Fruit fly (Drosophila melanogaster) whole organism, embryonic: ENCODE measurements around the gene sqh.

Experiments
- Atf6 ChIP-seq: fragments of 200-800 bp; sonication (Bioruptor generic); IDR thresholded peaks from 2 replicates; pipeline ENCODE4 v1.3.6; 2022; ENCODE audit warnings: missing biosample characterization, missing genetic modification characterization
- B-H2 ChIP-seq: fragments of 200-800 bp; sonication (Bioruptor generic); optimal IDR thresholded peaks from 2 replicates; lab custom pipeline; 2018; ENCODE audit warnings: missing biosample characterization, mild to moderate bottlenecking, missing genetic modification characterization
- BEAF-32 ChIP-seq: fragments of 200-800 bp; sonication (Bioruptor generic); optimal IDR thresholded peaks from 3 replicates; lab custom pipeline; 2017; ENCODE audit warnings: missing biosample characterization, missing genetic modification characterization, mild to moderate bottlenecking, moderate library complexity, missing genetic modification reagents
- Bgb ChIP-seq: fragments of 200-800 bp; sonication (Bioruptor generic); IDR thresholded peaks from 2 replicates; pipeline ENCODE4 v1.3.6; 2022; ENCODE audit warnings: missing biosample characterization, missing genetic modification characterization; ENCODE audit not compliant: partially characterized antibody
- CG10147 ChIP-seq: fragments of 200-800 bp; sonication (Bioruptor generic); optimal IDR thresholded peaks from 2 replicates; lab custom pipeline; 2019; ENCODE audit warnings: missing biosample characterization, mild to moderate bottlenecking, missing genetic modification characterization, moderate library complexity
- CG10267 ChIP-seq: fragments of 200-800 bp; sonication (Bioruptor generic); optimal IDR thresholded peaks from 2 replicates; lab custom pipeline; 2018; ENCODE audit warnings: missing biosample characterization, mild to moderate bottlenecking, missing genetic modification characterization, moderate library complexity
- CG12391 ChIP-seq: fragments of 200-800 bp; sonication (Bioruptor generic); optimal IDR thresholded peaks from 3 replicates; lab custom pipeline; 2018; ENCODE audit warnings: missing biosample characterization, mild to moderate bottlenecking, missing genetic modification characterization, moderate library complexity
- CG12659 ChIP-seq: fragments of 200-800 bp; sonication (Bioruptor generic); optimal IDR thresholded peaks from 3 replicates; lab custom pipeline; 2017; ENCODE audit warnings: mild to moderate bottlenecking, missing biosample characterization, missing genetic modification reagents, missing genetic modification characterization
- CG13287 ChIP-seq: fragments of 200-800 bp; sonication (Bioruptor generic); IDR thresholded peaks from 2 replicates; pipeline ENCODE4 v1.3.6; 2022; ENCODE audit warnings: missing biosample characterization, missing genetic modification characterization; ENCODE audit not compliant: partially characterized antibody
- CG15514 ChIP-seq: fragments of 200-800 bp; sonication (Bioruptor generic); optimal IDR thresholded peaks from 3 replicates; lab custom pipeline; 2017; ENCODE audit warnings: missing biosample characterization, missing genetic modification characterization, mild to moderate bottlenecking, moderate library complexity, missing genetic modification reagents
- CG1603 ChIP-seq: fragments of 200-800 bp; sonication (Bioruptor generic); optimal IDR thresholded peaks from 2 replicates; lab custom pipeline; 2019; ENCODE audit warnings: missing biosample characterization, mild to moderate bottlenecking, missing genetic modification characterization, moderate library complexity
- CG17359 ChIP-seq: fragments of 200-800 bp; sonication (Bioruptor generic); optimal IDR thresholded peaks from 3 replicates; lab custom pipeline; 2018; ENCODE audit warnings: missing biosample characterization, mild to moderate bottlenecking, missing genetic modification characterization, moderate library complexity
- CG18011 ChIP-seq: fragments of 200-800 bp; sonication (Bioruptor generic); optimal IDR thresholded peaks from 2 replicates; lab custom pipeline; 2017; ENCODE audit warnings: missing biosample characterization, missing genetic modification characterization, mild to moderate bottlenecking, moderate library complexity, missing genotype
- CG18262 ChIP-seq: fragments of 200-800 bp; optimal IDR thresholded peaks from 3 replicates; lab custom pipeline; 2019; ENCODE audit warnings: missing biosample characterization, mild to moderate bottlenecking, missing genetic modification characterization, moderate library complexity
- CG2678 ChIP-seq: fragments of 200-800 bp; sonication (Bioruptor generic); optimal IDR thresholded peaks from 3 replicates; lab custom pipeline; 2019; ENCODE audit warnings: missing biosample characterization, mild to moderate bottlenecking, missing genetic modification characterization, moderate library complexity
- CG30020 ChIP-seq: fragments of 200-800 bp; optimal IDR thresholded peaks from 2 replicates; lab custom pipeline; 2019; ENCODE audit warnings: missing biosample characterization, mild to moderate bottlenecking, missing genetic modification characterization, moderate library complexity
- CG34422 ChIP-seq: fragments of 200-800 bp; sonication (Bioruptor generic); IDR thresholded peaks from 3 replicates; pipeline ENCODE4 v1.3.6; 2022; ENCODE audit warnings: missing biosample characterization, missing genetic modification characterization
- CG3995 ChIP-seq: fragments of 200-800 bp; sonication (Bioruptor generic); optimal IDR thresholded peaks from 3 replicates; lab custom pipeline; 2016; ENCODE audit warnings: missing biosample characterization, missing genetic modification characterization
- CG42726 ChIP-seq: fragments of 200-800 bp; sonication (Bioruptor generic); IDR thresholded peaks from 2 replicates; pipeline ENCODE4 v1.3.6; 2022; ENCODE audit warnings: missing biosample characterization, missing genetic modification characterization; ENCODE audit not compliant: partially characterized antibody
- CG7839 ChIP-seq: fragments of 200-800 bp; sonication (Bioruptor generic); optimal IDR thresholded peaks from 3 replicates; lab custom pipeline; 2018; ENCODE audit warnings: missing biosample characterization, mild to moderate bottlenecking, missing genetic modification characterization, moderate library complexity
- Camta ChIP-seq: fragments of 200-800 bp; sonication (Bioruptor generic); optimal IDR thresholded peaks from 2 replicates; lab custom pipeline; 2016; ENCODE audit warnings: missing biosample characterization, missing genetic modification characterization
- Dp ChIP-seq: fragments of 200-800 bp; sonication (Bioruptor generic); optimal IDR thresholded peaks from 2 replicates; lab custom pipeline; 2018; ENCODE audit warnings: missing biosample characterization, mild to moderate bottlenecking, missing genetic modification characterization, moderate library complexity
- Hr51 ChIP-seq, 2 experiments: fragments of 200-800 bp; sonication (Bioruptor generic); optimal IDR thresholded peaks; 2 replicates in 1 of 2; 3 replicates in 1 of 2; lab custom pipeline; 2016 to 2018; ENCODE audit warnings: missing biosample characterization in 2 of 2, missing genetic modification characterization in 2 of 2, mild to moderate bottlenecking in 1 of 2, moderate library complexity in 1 of 2
- MBD-R2 ChIP-seq: fragments of 200-800 bp; sonication (Bioruptor generic); IDR thresholded peaks from 2 replicates; pipeline ENCODE4 v1.3.6; 2022; ENCODE audit warnings: missing biosample characterization, missing genetic modification characterization
- MESR4 ChIP-seq: fragments of 200-800 bp; sonication (Bioruptor generic); optimal IDR thresholded peaks from 2 replicates; lab custom pipeline; 2018; ENCODE audit warnings: missing biosample characterization, mild to moderate bottlenecking, missing genetic modification characterization, moderate library complexity
- Med ChIP-seq: fragments of 200-800 bp; sonication (Bioruptor generic); peaks from one replicate; lab custom pipeline; 2016; ENCODE audit warnings: missing biosample characterization, missing genetic modification characterization, mild to moderate bottlenecking, inconsistent platforms, moderate library complexity
- Myb ChIP-seq: fragments of 200-800 bp; sonication (Bioruptor generic); optimal IDR thresholded peaks from 2 replicates; lab custom pipeline; 2016; ENCODE audit warnings: missing biosample characterization, missing genetic modification characterization
- Oli ChIP-seq: fragments of 200-800 bp; sonication (Bioruptor generic); optimal IDR thresholded peaks from 2 replicates; lab custom pipeline; 2018; ENCODE audit warnings: missing biosample characterization, mild to moderate bottlenecking, missing genetic modification characterization, moderate library complexity
- Pdp1 ChIP-seq, 2 experiments: fragments of 200-800 bp; sonication (Bioruptor generic); optimal IDR thresholded peaks; 3 replicates each; lab custom pipeline; 2016; ENCODE audit warnings: missing biosample characterization in 2 of 2, missing genetic modification characterization in 2 of 2, mild to moderate bottlenecking in 1 of 2, moderate library complexity in 1 of 2
- Scr ChIP-seq: fragments of 200-800 bp; sonication (Bioruptor generic); IDR thresholded peaks from 2 replicates; pipeline ENCODE4 v1.3.6; 2022; ENCODE audit warnings: missing biosample characterization, missing genetic modification characterization; ENCODE audit not compliant: partially characterized antibody
- TFAM ChIP-seq: fragments of 200-800 bp; sonication (Bioruptor generic); optimal IDR thresholded peaks from 2 replicates; lab custom pipeline; 2017; ENCODE audit warnings: missing biosample characterization, missing genetic modification characterization, inconsistent platforms
- YL-1 ChIP-seq: fragments of 200-800 bp; sonication (Bioruptor generic); optimal IDR thresholded peaks from 3 replicates; lab custom pipeline; 2017; ENCODE audit warnings: missing biosample characterization, mild to moderate bottlenecking, missing genetic modification characterization
- bigmax ChIP-seq: fragments of 200-800 bp; sonication (Bioruptor generic); optimal IDR thresholded peaks from 2 replicates; lab custom pipeline; 2018; ENCODE audit warnings: missing biosample characterization, mild to moderate bottlenecking, missing genetic modification characterization
- gro ChIP-seq: fragments of 200-800 bp; sonication (Bioruptor generic); optimal IDR thresholded peaks from 2 replicates; lab custom pipeline; 2016; ENCODE audit warnings: missing biosample characterization, missing genetic modification characterization
- hbn ChIP-seq: fragments of 200-800 bp; sonication (Bioruptor generic); IDR thresholded peaks from 2 replicates; pipeline ENCODE4 v1.3.6; 2022; ENCODE audit warnings: missing biosample characterization, missing genetic modification characterization; ENCODE audit not compliant: partially characterized antibody
- jigr1 ChIP-seq: fragments of 200-800 bp; sonication (Bioruptor generic); IDR thresholded peaks from 3 replicates; pipeline ENCODE4 v1.3.6; 2022; ENCODE audit warnings: missing biosample characterization, missing genetic modification characterization
- knrl ChIP-seq: fragments of 200-800 bp; sonication (Bioruptor generic); IDR thresholded peaks from 3 replicates; pipeline ENCODE4 v1.3.6; 2022; ENCODE audit warnings: missing biosample characterization, missing genetic modification characterization; ENCODE audit not compliant: partially characterized antibody
- lab ChIP-seq: fragments of 200-800 bp; sonication (Bioruptor generic); optimal IDR thresholded peaks from 3 replicates; lab custom pipeline; 2017; ENCODE audit warnings: missing biosample characterization, missing genetic modification characterization, mild to moderate bottlenecking, moderate library complexity, missing genetic modification reagents
- mam ChIP-seq: fragments of 200-800 bp; sonication (Bioruptor generic); optimal IDR thresholded peaks from 3 replicates; lab custom pipeline; 2016; ENCODE audit warnings: missing biosample characterization, missing genetic modification characterization
- mld ChIP-seq: fragments of 200-800 bp; sonication (Bioruptor generic); IDR thresholded peaks from 3 replicates; pipeline ENCODE4 v1.3.6; 2022; ENCODE audit warnings: missing biosample characterization, missing genetic modification characterization; ENCODE audit not compliant: partially characterized antibody
- nmo ChIP-seq: fragments of 200-800 bp; sonication (Bioruptor generic); optimal IDR thresholded peaks from 2 replicates; lab custom pipeline; 2018; ENCODE audit warnings: missing biosample characterization, mild to moderate bottlenecking, missing genetic modification characterization, moderate library complexity
- rib ChIP-seq: fragments of 200-800 bp; sonication (Bioruptor generic); IDR thresholded peaks from 2 replicates; pipeline ENCODE4 v1.3.6; 2022; ENCODE audit warnings: missing biosample characterization, missing genetic modification characterization
- sens ChIP-seq: fragments of 200-800 bp; sonication (Bioruptor generic); peaks from one replicate; lab custom pipeline; 2016; ENCODE audit warnings: missing biosample characterization, missing genetic modification characterization
- ssp ChIP-seq: fragments of 200-800 bp; sonication (Bioruptor generic); IDR thresholded peaks from 2 replicates; pipeline ENCODE4 v1.3.6; 2022; ENCODE audit warnings: missing biosample characterization, missing genetic modification characterization
- sug ChIP-seq: fragments of 200-800 bp; optimal IDR thresholded peaks from 2 replicates; lab custom pipeline; 2019; ENCODE audit warnings: missing biosample characterization, mild to moderate bottlenecking, missing genetic modification characterization, moderate library complexity
- tna ChIP-seq: fragments of 200-800 bp; sonication (Bioruptor generic); IDR thresholded peaks from 2 replicates; pipeline ENCODE4 v1.3.6; 2022; ENCODE audit warnings: missing biosample characterization, missing genetic modification characterization; ENCODE audit not compliant: partially characterized antibody
- trem ChIP-seq: fragments of 200-800 bp; optimal IDR thresholded peaks from 3 replicates; lab custom pipeline; 2019; ENCODE audit warnings: missing biosample characterization, mild to moderate bottlenecking, missing genetic modification characterization, moderate library complexity
- zen2 ChIP-seq: fragments of 200-800 bp; sonication (Bioruptor generic); IDR thresholded peaks from 3 replicates; pipeline ENCODE4 v1.3.6; 2022; ENCODE audit warnings: missing biosample characterization, missing genetic modification characterization; ENCODE audit not compliant: partially characterized antibody

The sqh gene

DNA sequence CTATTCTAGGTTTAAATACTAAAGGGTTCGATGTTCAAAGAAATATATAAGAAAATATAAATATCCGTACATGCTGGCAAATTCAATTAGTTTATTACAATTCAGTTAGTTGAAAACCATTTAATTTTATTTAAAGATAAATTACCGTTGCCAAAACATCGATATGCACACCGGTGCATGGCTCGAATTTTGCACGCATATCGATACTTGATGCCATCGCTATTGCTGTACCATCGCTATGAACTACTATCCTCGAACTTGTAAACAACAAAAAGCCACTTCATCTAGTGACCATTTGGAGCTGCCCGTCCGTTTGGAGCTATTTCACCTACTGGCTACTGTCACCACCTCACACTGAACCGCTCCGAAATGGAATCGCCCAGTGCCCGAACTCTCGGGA, 36.0 kb upstream of the sqh start, which contains the start of gene Josd (continued):
- TF ChIP-seq nmo (GFP tag; lab: Kevin White, UChicago) (peak; percentile 18), CG3995 (GFP tag; lab: Kevin White, UChicago) (peak; percentile 90), lab (GFP tag; lab: Kevin White, UChicago) (peak; percentile 1), B-H2 (peak; percentile 17), CG13287 (GFP tag; lab: Robert Waterston, UW) (peak; percentile 87), trem (tag; lab: Kevin White, UChicago) (peak; percentile 6), ssp (GFP tag; lab: Robert Waterston, UW) (no peak), mld (peak; percentile 67; the same call in 1 of the 3 replicates), CG1603 (tag; lab: Kevin White, UChicago) (peak; percentile 36), jigr1 (GFP tag; lab: Robert Waterston, UW) (no peak), tna (GFP tag; lab: Robert Waterston, UW) (peak; percentile 54), CG12391 (tag; lab: Kevin White, UChicago) (peak; percentile 23), CG7839 (tag; lab: Kevin White, UChicago) (no peak), BEAF-32 (GFP tag; lab: Kevin White, UChicago) (peak; percentile 85), CG10147 (peak; percentile 8), Atf6 (GFP tag; lab: Robert Waterston, UW) (no peak), Pdp1 (GFP tag; optimal IDR thresholded peaks at IDR 0.05; lab: Kevin White, UChicago) (no peak), CG10267 (tag; lab: Kevin White, UChicago) (peak; percentile 6), TFAM (no peak), Myb (GFP tag; lab: Kevin White, UChicago) (peak; percentile 75), gro (GFP tag; lab: Kevin White, UChicago) (no peak), MESR4 (peak; percentile 24), CG15514 (GFP tag; lab: Kevin White, UChicago) (peak; percentile 93), CG30020 (peak; percentile 7), mam (GFP tag; lab: Kevin White, UChicago) (peak; percentile 23), CG17359 (no peak), MBD-R2 (peak; percentile 71), Bgb (peak; percentile 86), rib (GFP tag; lab: Robert Waterston, UW) (no peak), Camta (GFP tag; lab: Kevin White, UChicago) (no peak), Hr51 (GFP tag; optimal IDR thresholded peaks at IDR 0.05; lab: Kevin White, UChicago) (no peak), sug (tag; lab: Kevin White, UChicago) (peak; percentile 11), CG18011 (no peak), zen2 (GFP tag; lab: Robert Waterston, UW) (peak; percentile 72), hbn (GFP tag; lab: Robert Waterston, UW) (peak; percentile 87), YL-1 (GFP tag; lab: Kevin White, UChicago) (peak; percentile 19), Oli (no peak), Dp (GFP tag; lab: Kevin White, UChicago) (peak; percentile 15), CG42726 (GFP tag; lab: Robert Waterston, UW) (peak; percentile 68; the same call in 1 of the 2 replicates), CG2678 (tag; lab: Kevin White, UChicago) (peak; percentile 8), Scr (GFP tag; lab: Robert Waterston, UW) (peak; percentile 86), bigmax (GFP tag; lab: Kevin White, UChicago) (no peak), sens (GFP tag; lab: Kevin White, UChicago) (peak; percentile 16), Med (GFP tag; lab: Kevin White, UChicago) (peak; percentile 80), knrl (GFP tag; lab: Robert Waterston, UW) (peak; percentile 85), CG18262 (tag; lab: Kevin White, UChicago) (no peak), CG34422 (GFP tag; lab: Robert Waterston, UW) (0 out of 3 replicates have a peak, but pooled peaks have one; percentile 11), CG12659 (GFP tag; lab: Kevin White, UChicago) (peak; percentile 33)
